Worm (Caenorhabditis elegans) whole organism, midembryonic: ENCODE results near the gene R05A10.7.

Experiments used
- T22C8.4 ChIP-seq: fragments of 200-800 bp; sonication (Bioruptor generic); IDR thresholded peaks from 2 replicates; pipeline ENCODE4 v1.3.6; 2022; ENCODE audit warnings: missing genetic modification characterization, missing compliant biosample characterization
- cog-1 ChIP-seq: sonication (generic microtip); optimal IDR thresholded peaks from 2 replicates; lab custom pipeline; 2016; ENCODE audit warnings: missing genetic modification characterization, missing compliant biosample characterization
- flt-1 ChIP-seq: fragments of 200-800 bp; sonication (Bioruptor generic); IDR thresholded peaks from 2 replicates; pipeline ENCODE4 v1.3.6; 2022; ENCODE audit warnings: missing genetic modification characterization, missing compliant biosample characterization
- klf-2 ChIP-seq: fragments of 200-800 bp; sonication (Bioruptor generic); conservative IDR thresholded peaks from 2 replicates; pipeline ENCODE4 v1.3.6; 2022; ENCODE audit warnings: missing genetic modification reagents, missing genetic modification characterization, missing compliant biosample characterization
- med-1 ChIP-seq: sonication (generic microtip); optimal IDR thresholded peaks from 2 replicates; lab custom pipeline; 2017; ENCODE audit warnings: missing genetic modification characterization, mild to moderate bottlenecking, missing compliant biosample characterization, antibody characterized with exemption, missing genetic modification reagents; ENCODE audit not compliant: insufficient read depth
- ref-1 ChIP-seq: fragments of 200-800 bp; sonication (Bioruptor generic); conservative IDR thresholded peaks from 2 replicates; pipeline ENCODE4 v1.3.6; 2022; ENCODE audit warnings: missing genetic modification reagents, missing genetic modification characterization, missing compliant biosample characterization
- tab-1 ChIP-seq: fragments of 200-800 bp; sonication (Bioruptor generic); IDR thresholded peaks from 2 replicates; pipeline ENCODE4 v1.3.6; 2022; ENCODE audit warnings: missing genetic modification characterization, missing compliant biosample characterization
- ztf-23 ChIP-seq: fragments of 200-800 bp; sonication (Bioruptor generic); IDR thresholded peaks from 2 replicates; pipeline ENCODE4 v1.3.6; 2022; ENCODE audit warnings: missing genetic modification reagents, missing genetic modification characterization, missing compliant biosample characterization
- ztf-29 ChIP-seq: fragments of 200-800 bp; sonication (Bioruptor generic); IDR thresholded peaks from 2 replicates; pipeline ENCODE4 v1.3.6; 2022; ENCODE audit warnings: missing genetic modification reagents, missing genetic modification characterization, missing compliant biosample characterization

R05A10.7 gene

DNA sequence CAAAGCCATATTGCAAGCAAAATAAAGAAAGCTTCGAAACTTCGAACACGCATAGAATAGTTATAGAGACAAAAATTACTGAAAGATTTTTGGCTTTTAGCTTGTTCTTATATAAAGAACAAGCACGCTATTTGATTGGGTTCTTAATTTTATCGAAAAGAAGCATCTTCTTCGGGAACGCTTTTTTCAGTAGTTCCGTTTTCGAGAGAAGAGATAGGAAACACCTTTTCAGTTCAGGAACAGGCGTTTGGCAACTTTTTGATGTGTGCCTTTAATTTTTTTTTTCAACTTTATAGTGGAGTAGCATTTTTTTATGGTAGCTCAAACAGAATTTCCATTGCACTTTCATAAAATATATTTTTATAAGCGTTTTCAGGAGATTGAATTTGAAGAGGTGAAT is at the start of gene R05A10.7:
TSS of gene R05A10.7 (minus strand) at position 101 of the 400 bp plus-strand sequence.
- no peak for TF ChIP-seq tab-1 (GFP tag; lab: Robert Waterston, UW)
- TF ChIP-seq ztf-29 (GFP tag; lab: Robert Waterston, UW), result no peak
- no peak for TF ChIP-seq T22C8.4 (GFP tag; lab: Robert Waterston, UW)
- TF ChIP-seq cog-1 (tag; lab: Kevin White, UChicago), result no peak
- TF ChIP-seq ztf-23 (GFP tag; lab: Robert Waterston, UW), result no peak
- no peak for TF ChIP-seq med-1
- no peak for TF ChIP-seq klf-2

DNA sequence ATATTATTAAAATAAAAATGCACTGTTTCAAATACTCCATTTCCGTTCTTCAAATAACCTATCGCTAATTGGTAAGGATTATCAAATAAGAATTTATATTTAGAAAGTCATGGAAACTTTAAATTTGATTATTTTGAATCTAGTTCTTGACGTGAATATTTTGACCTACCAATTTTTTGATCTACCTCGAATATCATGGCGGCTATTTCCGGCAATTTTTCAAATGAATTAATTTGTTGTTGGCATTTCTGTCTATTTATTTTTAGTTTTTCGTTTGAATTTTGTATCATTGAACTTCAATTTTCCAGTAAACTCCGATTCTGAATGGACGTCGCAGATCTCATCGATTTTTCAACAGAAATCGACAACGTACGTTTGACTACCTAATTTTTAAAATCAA is 40.5 kb upstream of the R05A10.7 start, which contains the start of gene F02H6.3:
TSS of gene F02H6.3 (plus strand) at position 266 of the 400 bp plus-strand sequence.
- no peak for TF ChIP-seq klf-2
- TF ChIP-seq T22C8.4 (GFP tag; lab: Robert Waterston, UW), result no peak
- TF ChIP-seq ztf-29 (GFP tag; lab: Robert Waterston, UW), result no peak
- no peak for TF ChIP-seq med-1

DNA sequence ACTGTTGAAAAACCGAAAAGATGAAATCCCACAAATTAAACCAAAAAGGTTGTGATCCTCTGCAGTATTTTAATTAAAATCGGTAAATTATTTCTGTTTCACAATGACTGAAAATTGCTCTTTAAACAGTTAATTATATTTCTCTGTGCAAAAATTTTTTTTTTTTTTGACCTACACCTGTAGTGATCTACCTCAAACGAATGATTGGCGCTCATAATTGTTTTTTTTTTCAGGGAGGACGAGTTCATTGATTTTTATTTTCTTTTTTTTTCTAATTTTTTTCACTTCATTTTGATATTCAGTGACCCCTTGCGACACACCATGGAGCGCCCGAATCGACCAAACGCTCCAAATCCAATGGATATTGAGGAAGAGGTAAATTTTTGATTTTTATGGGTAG is 33.5 kb upstream of the R05A10.7 start, which contains the start of gene F02H6.2:
TSS of gene F02H6.2 (plus strand) at position 301 of the 400 bp plus-strand sequence.
- TF ChIP-seq flt-1 (GFP tag; lab: Robert Waterston, UW) (no peak), ztf-29 (GFP tag; lab: Robert Waterston, UW) (no peak), tab-1 (GFP tag; lab: Robert Waterston, UW) (no peak), cog-1 (tag; lab: Kevin White, UChicago) (no peak), ref-1 (GFP tag; lab: Robert Waterston, UW) (no peak), med-1 (no peak), klf-2 (no peak), ztf-23 (GFP tag; lab: Robert Waterston, UW) (no peak), T22C8.4 (GFP tag; lab: Robert Waterston, UW) (no peak)

DNA sequence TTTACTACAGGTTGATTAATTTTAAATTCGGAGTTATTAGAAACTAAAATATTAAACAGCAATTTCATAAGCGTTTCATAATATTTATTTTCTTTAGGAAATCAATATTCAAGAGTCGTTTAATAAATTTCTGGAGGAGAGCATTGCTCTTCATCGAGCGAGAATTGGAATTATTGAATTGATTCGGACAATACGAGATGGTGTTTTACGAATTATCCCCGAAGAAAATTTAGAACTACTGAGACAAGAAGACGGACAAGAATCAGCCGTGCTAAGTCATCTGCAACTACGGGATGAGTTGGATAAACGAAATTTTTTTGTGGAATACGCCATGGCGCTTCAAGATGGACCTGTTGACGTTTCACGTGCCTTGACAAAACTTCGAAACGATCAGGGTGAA is 31.6 kb upstream of the R05A10.7 start:
- TF ChIP-seq klf-2 (no peak), ref-1 (GFP tag; lab: Robert Waterston, UW) (no peak), flt-1 (GFP tag; lab: Robert Waterston, UW) (no peak), tab-1 (GFP tag; lab: Robert Waterston, UW) (no peak)

DNA sequence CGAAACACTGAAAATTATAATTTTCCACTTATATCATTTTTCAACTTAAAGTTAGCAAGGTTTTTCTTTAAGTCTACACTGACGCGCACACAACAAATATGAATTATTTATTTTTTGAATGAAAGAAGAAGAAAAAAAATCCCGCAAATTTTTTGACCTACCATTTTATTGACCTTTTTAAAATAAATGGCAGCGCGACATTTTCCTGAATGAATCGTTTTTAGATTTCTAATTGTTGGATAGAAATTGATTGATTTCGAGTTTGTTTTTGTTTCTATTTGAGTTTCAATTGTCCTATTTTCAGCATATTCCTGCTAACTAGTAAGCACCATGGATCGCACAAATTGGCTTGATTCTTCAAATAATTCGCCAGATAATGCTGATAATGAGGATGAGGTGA is 30.5 kb upstream of the R05A10.7 start, which contains the start of gene K01G12.3:
TSS of gene K01G12.3 (plus strand) at position 301 of the 400 bp plus-strand sequence.
- no peak for TF ChIP-seq tab-1 (GFP tag; lab: Robert Waterston, UW)
- TF ChIP-seq ztf-23 (GFP tag; lab: Robert Waterston, UW), result no peak
- no peak for TF ChIP-seq cog-1 (tag; lab: Kevin White, UChicago)
- TF ChIP-seq med-1, result no peak
- TF ChIP-seq klf-2, result no peak
- no peak for TF ChIP-seq T22C8.4 (GFP tag; lab: Robert Waterston, UW)
- no peak for TF ChIP-seq ref-1 (GFP tag; lab: Robert Waterston, UW)
- TF ChIP-seq ztf-29 (GFP tag; lab: Robert Waterston, UW), result no peak

DNA sequence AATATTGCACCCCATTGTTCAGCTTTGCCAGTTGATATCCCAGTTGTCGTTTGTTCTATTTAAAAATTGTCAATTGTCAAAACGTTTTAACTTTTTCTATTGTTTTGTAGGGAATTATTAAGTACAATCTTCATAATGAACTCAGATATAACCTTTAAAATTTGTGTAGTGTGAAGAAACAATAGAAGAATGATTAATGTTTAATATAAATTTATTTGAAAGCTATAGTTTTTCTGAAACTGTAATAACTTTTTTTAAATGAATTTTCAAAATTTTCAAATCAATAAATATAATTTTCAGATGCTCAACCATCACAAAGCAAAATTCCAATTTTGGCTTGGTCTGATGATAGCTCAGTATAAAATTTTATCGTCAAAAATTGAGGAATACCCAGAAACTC is 29.2 kb upstream of the R05A10.7 start, which contains the start of gene K01G12.22:
TSS of gene K01G12.22 (plus strand) at position 301 of the 400 bp plus-strand sequence.
- no peak for TF ChIP-seq ztf-23 (GFP tag; lab: Robert Waterston, UW)
- no peak for TF ChIP-seq T22C8.4 (GFP tag; lab: Robert Waterston, UW)
- TF ChIP-seq klf-2, result no peak

DNA sequence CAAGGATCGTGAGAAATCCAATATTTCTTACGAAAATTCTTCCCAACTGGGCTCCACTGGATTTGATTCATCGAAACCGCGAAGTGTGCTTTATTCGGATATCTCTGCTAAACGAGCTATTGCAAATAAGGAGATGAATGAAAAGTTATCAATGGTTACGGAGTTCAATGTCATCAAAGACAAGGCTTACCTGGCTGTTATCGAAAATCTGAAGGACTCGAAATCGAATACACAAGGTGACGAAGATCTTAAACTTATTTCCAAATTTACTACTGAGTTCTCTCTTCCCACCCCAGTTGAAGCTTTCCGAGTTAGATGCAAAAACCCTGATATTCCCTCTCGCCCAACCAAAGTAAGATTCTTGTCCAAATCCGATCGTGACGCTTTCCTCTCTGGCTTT is 23.6 kb upstream of the R05A10.7 start:
- TF ChIP-seq ztf-23 (GFP tag; lab: Robert Waterston, UW), result no peak
- TF ChIP-seq T22C8.4 (GFP tag; lab: Robert Waterston, UW), result no peak
- TF ChIP-seq flt-1 (GFP tag; lab: Robert Waterston, UW), result no peak
- no peak for TF ChIP-seq ref-1 (GFP tag; lab: Robert Waterston, UW)

DNA sequence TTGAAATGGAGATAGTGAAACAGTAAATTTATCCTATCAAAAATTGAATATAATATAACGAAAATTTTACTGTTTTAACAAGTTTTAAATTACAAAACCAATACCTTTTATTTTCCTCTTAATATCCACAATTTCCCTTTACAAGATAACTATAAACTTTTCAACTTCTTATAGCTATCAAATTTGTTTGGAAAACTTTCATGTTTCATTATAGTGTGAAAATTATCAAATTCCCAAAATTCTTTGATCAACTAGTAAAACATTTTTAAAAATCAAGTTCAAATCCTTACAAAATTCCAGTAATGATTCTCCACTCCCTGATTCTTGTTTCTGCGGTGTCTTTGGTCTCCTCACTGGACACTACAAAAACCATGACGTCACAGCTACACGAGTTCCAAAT is 19.4 kb upstream of the R05A10.7 start, which contains the start of gene R05A10.1:
TSS of gene R05A10.1 (plus strand) at position 301 of the 400 bp plus-strand sequence.
- TF ChIP-seq ztf-29 (GFP tag; lab: Robert Waterston, UW), result no peak
- no peak for TF ChIP-seq cog-1 (tag; lab: Kevin White, UChicago)
- no peak for TF ChIP-seq T22C8.4 (GFP tag; lab: Robert Waterston, UW)
- no peak for TF ChIP-seq klf-2
- no peak for TF ChIP-seq flt-1 (GFP tag; lab: Robert Waterston, UW)
- no peak for TF ChIP-seq ref-1 (GFP tag; lab: Robert Waterston, UW)
- no peak for TF ChIP-seq tab-1 (GFP tag; lab: Robert Waterston, UW)
- no peak for TF ChIP-seq med-1
- no peak for TF ChIP-seq ztf-23 (GFP tag; lab: Robert Waterston, UW)

DNA sequence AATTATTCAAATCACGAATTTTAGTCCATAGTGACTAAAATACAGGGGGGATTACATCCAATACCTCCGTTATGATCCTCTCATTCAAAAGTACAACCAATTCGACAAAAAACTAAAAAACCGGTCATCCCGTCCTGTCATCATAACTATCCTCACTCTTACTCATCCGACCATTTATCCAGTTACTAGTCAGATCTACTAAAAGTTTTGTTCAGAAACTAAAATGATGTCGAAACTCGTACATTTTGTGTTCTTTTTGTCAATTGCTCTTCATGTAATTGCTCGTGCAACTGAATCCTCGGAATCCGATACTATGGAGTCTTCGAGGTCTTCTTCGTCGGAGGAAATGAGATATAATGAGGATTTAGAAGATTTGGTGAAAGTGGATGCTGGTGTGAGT is 14.4 kb upstream of the R05A10.7 start, which contains the start of gene R05A10.2:
TSS of gene R05A10.2 (plus strand) at position 214 of the 400 bp plus-strand sequence.
- TF ChIP-seq med-1 (no peak), ref-1 (GFP tag; lab: Robert Waterston, UW) (no peak), flt-1 (GFP tag; lab: Robert Waterston, UW) (no peak), cog-1 (tag; lab: Kevin White, UChicago) (no peak), ztf-29 (GFP tag; lab: Robert Waterston, UW) (no peak), klf-2 (no peak), T22C8.4 (GFP tag; lab: Robert Waterston, UW) (no peak), ztf-23 (GFP tag; lab: Robert Waterston, UW) (no peak), tab-1 (GFP tag; lab: Robert Waterston, UW) (no peak)

DNA sequence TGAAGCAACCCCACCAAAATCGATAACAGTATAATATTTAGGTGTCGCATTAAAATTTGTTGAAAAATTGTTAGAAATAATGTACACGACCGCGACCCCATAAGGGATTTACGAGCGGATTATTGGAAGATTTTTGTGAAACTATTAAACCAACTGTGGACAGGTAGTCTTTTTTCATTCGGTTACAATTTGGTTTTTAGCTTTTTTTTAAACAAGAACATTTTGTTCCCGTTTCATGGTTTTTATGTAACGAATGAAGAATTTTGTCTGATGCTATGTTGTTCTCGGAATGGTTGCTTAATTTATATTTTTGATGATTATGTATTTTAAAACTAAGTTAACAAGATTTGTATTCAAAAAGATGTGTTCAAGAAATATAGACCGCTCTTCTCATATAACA is 13.7 kb upstream of the R05A10.7 start, which contains the start of gene R05A10.3:
TSS of gene R05A10.3 (minus strand) at position 101 of the 400 bp plus-strand sequence.
- no peak for TF ChIP-seq klf-2
- TF ChIP-seq tab-1 (GFP tag; lab: Robert Waterston, UW), result no peak
- no peak for TF ChIP-seq ztf-23 (GFP tag; lab: Robert Waterston, UW)
